Worm (Caenorhabditis elegans) whole organism, L4/young adult: ENCODE data around the gene srlf-2.

ENCODE experiments used
- dao-5 ChIP-seq: sonication (generic microtip); optimal IDR thresholded peaks from 2 replicates; lab custom pipeline; 2016; ENCODE audit warnings: missing genotype, missing genetic modification characterization, moderate library complexity, missing compliant biosample characterization
- him-1 ChIP-seq: sonication (generic microtip); optimal IDR thresholded peaks from 2 replicates; lab custom pipeline; 2016; ENCODE audit warnings: missing genotype, missing genetic modification reagents, missing genetic modification characterization, missing compliant biosample characterization

DNA sequence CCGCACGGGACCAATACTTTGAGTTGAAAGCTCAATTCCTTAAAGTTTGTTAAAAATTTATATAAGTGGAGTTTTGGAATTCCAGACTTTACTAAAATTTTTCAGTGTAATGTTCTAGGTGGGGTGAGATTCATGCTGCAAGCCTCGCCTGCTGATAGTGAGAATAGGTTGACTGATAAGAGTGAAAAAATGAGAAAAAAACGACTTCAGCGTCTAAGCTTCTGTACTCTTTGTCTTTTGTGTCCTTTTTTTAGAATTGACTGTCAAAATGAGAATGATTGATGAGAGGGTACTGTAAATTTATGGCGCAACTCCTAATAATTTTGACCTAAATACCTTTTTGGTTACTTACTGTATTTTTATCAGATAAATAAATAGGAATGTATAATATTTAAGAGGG is 44.2 kb downstream of the srlf-2 start:
- no peak for TF ChIP-seq him-1 (tag; lab: Kevin White, UChicago)
- no peak for TF ChIP-seq dao-5 (tag; lab: Kevin White, UChicago)
